Worm (Caenorhabditis elegans): ENCODE results near the gene K09H11.9.

Gene K09H11.9

DNA sequence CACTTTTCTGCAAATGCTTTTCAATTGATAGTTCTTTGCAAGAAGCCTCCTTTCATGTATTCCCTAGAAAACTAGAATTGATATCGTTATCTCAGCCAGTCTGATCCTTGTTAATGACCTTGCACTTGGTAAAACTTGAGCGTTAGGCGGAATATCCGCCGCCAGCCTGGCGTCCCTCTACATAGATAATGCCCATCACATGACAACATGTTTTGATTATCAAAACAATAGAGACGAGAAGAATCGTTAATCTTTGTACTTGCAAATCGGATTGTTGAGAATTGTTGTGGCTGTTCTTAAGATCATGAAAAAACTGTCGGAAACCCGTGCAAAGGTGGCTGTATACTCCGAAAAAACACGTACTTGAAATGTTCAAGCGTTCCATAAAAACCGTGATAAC, 22.8 kb downstream of the K09H11.9 start:
- TF ChIP-seq unc-39 (tag; optimal IDR thresholded peaks at IDR 0.05) (no peak), elt-3 (tag; optimal IDR thresholded peaks at IDR 0.05) (no peak), M03D4.4 (tag; optimal IDR thresholded peaks at IDR 0.05) (no peak), sptf-1 (tag; optimal IDR thresholded peaks at IDR 0.05) (no peak), pha-4 (tag; optimal IDR thresholded peaks at IDR 0.05) (no peak), hlh-1 (tag; optimal IDR thresholded peaks at IDR 0.05) (no peak), flh-1 (GFP tag; optimal IDR thresholded peaks at IDR 0.05) (no peak), tbx-8 (GFP tag; optimal IDR thresholded peaks at IDR 0.05) (no peak), ztf-11 (tag; optimal IDR thresholded peaks at IDR 0.05) (no peak), nhr-237 (tag; optimal IDR thresholded peaks at IDR 0.05) (no peak), nhr-12 (tag; optimal IDR thresholded peaks at IDR 0.05) (no peak), nhr-28 (tag; optimal IDR thresholded peaks at IDR 0.05) (no peak), lin-32 (GFP tag; optimal IDR thresholded peaks at IDR 0.05) (no peak), snpc-4 (tag; optimal IDR thresholded peaks at IDR 0.05) (no peak), zip-8 (tag; optimal IDR thresholded peaks at IDR 0.05) (no peak), drap-1 (GFP tag; optimal IDR thresholded peaks at IDR 0.05) (no peak)

DNA sequence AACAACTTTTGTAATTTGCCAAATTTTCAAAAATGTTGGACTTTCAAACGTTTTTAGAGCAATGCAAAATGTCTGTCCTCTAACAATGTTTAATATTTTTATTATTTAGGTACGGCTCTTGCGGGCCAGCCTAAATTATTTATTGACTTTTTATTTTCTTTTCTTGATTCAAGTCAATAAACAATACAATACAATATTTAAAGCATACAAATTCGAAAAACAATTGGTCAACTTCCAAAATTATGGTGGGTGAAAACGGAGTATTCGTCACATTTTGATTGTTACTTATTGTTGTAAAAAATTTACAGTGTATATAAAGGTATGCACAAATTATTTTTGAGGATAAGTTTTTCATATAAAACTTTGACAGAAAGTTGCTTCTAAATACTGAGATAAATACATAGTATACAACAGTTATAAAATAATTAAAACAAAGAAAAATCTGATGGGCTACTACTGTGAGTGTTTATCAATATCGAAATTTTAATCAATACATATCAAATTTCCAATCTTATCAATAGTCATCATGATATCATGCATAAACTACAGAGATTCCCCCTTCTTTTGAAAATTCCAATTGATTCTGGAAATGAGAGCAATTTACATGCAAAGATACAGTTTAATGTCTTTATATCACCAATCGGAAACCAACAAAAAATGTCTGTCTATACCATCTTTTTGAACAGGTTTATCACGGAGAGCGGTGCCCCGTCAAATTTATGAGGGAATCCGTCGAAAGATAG, 24.6 kb downstream of the K09H11.9 start, which contains the start of gene F25B4.8:
Gene F25B4.8 (minus strand): TSS at position 51 of the 743 bp plus-strand sequence.
- TF ChIP-seq lin-13 (tag; optimal IDR thresholded peaks at IDR 0.05), result no peak
- no peak for TF ChIP-seq ces-1 (GFP tag; optimal IDR thresholded peaks at IDR 0.05)
- no peak for TF ChIP-seq hlh-1 (tag; optimal IDR thresholded peaks at IDR 0.05)
- no peak for TF ChIP-seq drap-1 (GFP tag; optimal IDR thresholded peaks at IDR 0.05)
- TF ChIP-seq flh-1 (GFP tag; optimal IDR thresholded peaks at IDR 0.05), result no peak
- no peak for TF ChIP-seq ham-2 (GFP tag; optimal IDR thresholded peaks at IDR 0.05)
- TF ChIP-seq lsy-2 (tag; optimal IDR thresholded peaks at IDR 0.05), result no peak
- no peak for TF ChIP-seq mab-5 (tag; optimal IDR thresholded peaks at IDR 0.05)
- TF ChIP-seq zip-8 (tag; optimal IDR thresholded peaks at IDR 0.05), result no peak
- TF ChIP-seq unc-120 (tag; optimal IDR thresholded peaks at IDR 0.05; ENCODE audit: poor library complexity, severe bottlenecking), result no peak

DNA sequence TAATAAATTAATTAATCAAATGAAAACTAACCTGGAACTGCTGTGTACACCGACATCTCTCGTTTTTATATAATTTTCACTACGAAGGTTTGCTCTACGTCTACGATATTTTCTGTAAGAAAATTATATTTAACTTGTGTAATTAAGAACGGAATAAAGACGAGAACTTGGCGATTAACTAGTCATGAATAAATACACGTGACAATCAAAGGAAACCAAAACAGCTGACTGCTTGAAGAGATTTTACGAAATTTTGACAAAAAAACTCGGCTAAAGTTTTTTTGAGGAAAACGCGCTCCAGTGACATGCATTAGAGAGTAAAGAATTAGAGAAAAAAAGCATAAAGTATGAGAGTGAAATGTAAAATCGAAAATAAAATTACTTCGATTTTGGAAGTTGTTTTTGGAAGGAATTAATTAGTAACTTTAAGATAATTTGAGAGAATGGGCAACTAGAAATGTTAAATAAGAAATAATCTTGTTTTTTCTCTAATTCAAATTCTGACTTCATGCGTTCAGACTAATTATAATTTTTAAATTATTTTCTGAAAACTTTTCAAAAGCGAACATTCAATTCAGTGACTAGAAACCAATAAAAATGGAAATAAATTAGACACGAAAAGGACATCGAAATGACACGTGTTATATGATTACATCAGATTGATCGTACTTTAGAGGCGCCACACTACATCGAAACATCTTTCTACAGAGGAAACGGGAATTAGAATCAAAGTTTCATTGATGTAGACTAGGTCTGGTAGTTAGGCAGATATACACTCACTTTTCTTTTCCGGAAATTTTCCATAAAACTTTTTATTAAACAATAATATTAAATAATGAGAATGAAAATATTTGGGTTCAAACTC, 29.1 kb downstream of the K09H11.9 start, which contains the start of gene F25B4.7:
Gene F25B4.7 (minus strand): TSS at position 112 of the 865 bp plus-strand sequence.
- TF ChIP-seq ces-1 (GFP tag; optimal IDR thresholded peaks at IDR 0.05) (peak; percentile 52), mab-5 (tag; optimal IDR thresholded peaks at IDR 0.05) (no peak), hlh-1 (tag; optimal IDR thresholded peaks at IDR 0.05) (no peak), nhr-12 (tag; optimal IDR thresholded peaks at IDR 0.05) (no peak), pha-4 (tag; optimal IDR thresholded peaks at IDR 0.05) (no peak), elt-1 (tag; optimal IDR thresholded peaks at IDR 0.05; ENCODE audit: borderline replicate concordance, insufficient read depth) (no peak)

- TF ChIP-seq unc-39 (tag; optimal IDR thresholded peaks at IDR 0.05), result no peak
- no peak for TF ChIP-seq elt-3 (tag; optimal IDR thresholded peaks at IDR 0.05)
- no peak for TF ChIP-seq ham-2 (GFP tag; optimal IDR thresholded peaks at IDR 0.05)
- TF ChIP-seq mep-1 (tag; optimal IDR thresholded peaks at IDR 0.05), result peak; percentile 95
- no peak for TF ChIP-seq M03D4.4 (tag; optimal IDR thresholded peaks at IDR 0.05)
- no peak for TF ChIP-seq bed-3 (GFP tag; optimal IDR thresholded peaks at IDR 0.05)
- TF ChIP-seq lsy-2 (tag; optimal IDR thresholded peaks at IDR 0.05), result peak; percentile 83
- no peak for TF ChIP-seq ceh-83 (GFP tag; optimal IDR thresholded peaks at IDR 0.05)
- TF ChIP-seq drap-1 (GFP tag; optimal IDR thresholded peaks at IDR 0.05), result peak; percentile 32
- TF ChIP-seq hlh-1 (tag; optimal IDR thresholded peaks at IDR 0.05), result peak; percentile 26
- peak; percentile 71 for TF ChIP-seq pha-4 (tag; optimal IDR thresholded peaks at IDR 0.05)
- no peak for TF ChIP-seq nhr-76 (tag; optimal IDR thresholded peaks at IDR 0.05)
- TF ChIP-seq blmp-1 (tag; optimal IDR thresholded peaks at IDR 0.05), result no peak
- peak; percentile 42 for TF ChIP-seq sptf-1 (tag; optimal IDR thresholded peaks at IDR 0.05)
- TF ChIP-seq flh-1 (GFP tag; optimal IDR thresholded peaks at IDR 0.05), result no peak
- TF ChIP-seq nhr-237 (tag; optimal IDR thresholded peaks at IDR 0.05), result peak; percentile 91
- peak; percentile 87 for TF ChIP-seq lin-13 (tag; optimal IDR thresholded peaks at IDR 0.05)
- TF ChIP-seq ceh-43 (GFP tag; optimal IDR thresholded peaks at IDR 0.05), result no peak
- TF ChIP-seq cnd-1 (tag; optimal IDR thresholded peaks at IDR 0.05), result no peak
- no peak for TF ChIP-seq nhr-28 (tag; optimal IDR thresholded peaks at IDR 0.05)
- TF ChIP-seq nhr-12 (tag; optimal IDR thresholded peaks at IDR 0.05), result no peak
- TF ChIP-seq ceh-39 (tag; optimal IDR thresholded peaks at IDR 0.05), result peak; percentile 45
- TF ChIP-seq nhr-2 (tag; optimal IDR thresholded peaks at IDR 0.05), result peak; percentile 47
- TF ChIP-seq lin-32 (GFP tag; optimal IDR thresholded peaks at IDR 0.05), result no peak
- TF ChIP-seq zip-8 (tag; optimal IDR thresholded peaks at IDR 0.05), result no peak
- TF ChIP-seq mab-5 (tag; optimal IDR thresholded peaks at IDR 0.05), result peak; percentile 15
- TF ChIP-seq tbx-8 (GFP tag; optimal IDR thresholded peaks at IDR 0.05), result no peak
- TF ChIP-seq ztf-11 (tag; optimal IDR thresholded peaks at IDR 0.05), result no peak
- TF ChIP-seq ces-1 (GFP tag; optimal IDR thresholded peaks at IDR 0.05), result peak; percentile 85
- peak; percentile 98 for TF ChIP-seq unc-120 (tag; optimal IDR thresholded peaks at IDR 0.05; ENCODE audit: poor library complexity, severe bottlenecking)
- peak; percentile 31 for TF ChIP-seq mls-2 (tag; optimal IDR thresholded peaks at IDR 0.05)
- TF ChIP-seq snpc-4 (tag; optimal IDR thresholded peaks at IDR 0.05), result no peak
- no peak for TF ChIP-seq sem-2 (GFP tag; optimal IDR thresholded peaks at IDR 0.05)
- TF ChIP-seq unc-62 (GFP tag; optimal IDR thresholded peaks at IDR 0.05), result peak; percentile 27
- no peak for TF ChIP-seq elt-1 (tag; optimal IDR thresholded peaks at IDR 0.05; ENCODE audit: borderline replicate concordance, insufficient read depth)
These were observed 31.9 kb downstream of the K09H11.9 start, which contains the start of the genes hmgs-1 and F25B4.4 for ce11 chrV:5684534-5684933. Gene hmgs-1, minus strand, starts transcription at chrV:5684589. Gene F25B4.4, plus strand, starts transcription at chrV:5684873.

Data from whole organism, mixed stage, embryonic.